Worm (Caenorhabditis elegans): ENCODE measurements around the gene rps-2.

The rps-2 gene

ce11 chrIV:7956643-7957317 lies 30.6 kb upstream of the rps-2 start, which contains the start of gene csr-1:
csr-1 (plus strand) TSS chrIV:7957267.
- TF ChIP-seq pha-4 (tag; optimal IDR thresholded peaks at IDR 0.05) (no peak), mab-5 (tag; optimal IDR thresholded peaks at IDR 0.05) (no peak), mls-2 (tag; optimal IDR thresholded peaks at IDR 0.05) (no peak), ceh-83 (GFP tag; optimal IDR thresholded peaks at IDR 0.05) (no peak), sem-2 (GFP tag; optimal IDR thresholded peaks at IDR 0.05) (no peak), nhr-237 (tag; optimal IDR thresholded peaks at IDR 0.05) (no peak), elt-1 (tag; optimal IDR thresholded peaks at IDR 0.05; ENCODE audit: borderline replicate concordance, insufficient read depth) (no peak), blmp-1 (tag; optimal IDR thresholded peaks at IDR 0.05) (no peak), cnd-1 (tag; optimal IDR thresholded peaks at IDR 0.05) (no peak), sptf-1 (tag; optimal IDR thresholded peaks at IDR 0.05) (no peak), nhr-12 (tag; optimal IDR thresholded peaks at IDR 0.05) (no peak), hlh-1 (tag; optimal IDR thresholded peaks at IDR 0.05) (no peak), ham-2 (GFP tag; optimal IDR thresholded peaks at IDR 0.05) (no peak), M03D4.4 (tag; optimal IDR thresholded peaks at IDR 0.05) (no peak)

DNA sequence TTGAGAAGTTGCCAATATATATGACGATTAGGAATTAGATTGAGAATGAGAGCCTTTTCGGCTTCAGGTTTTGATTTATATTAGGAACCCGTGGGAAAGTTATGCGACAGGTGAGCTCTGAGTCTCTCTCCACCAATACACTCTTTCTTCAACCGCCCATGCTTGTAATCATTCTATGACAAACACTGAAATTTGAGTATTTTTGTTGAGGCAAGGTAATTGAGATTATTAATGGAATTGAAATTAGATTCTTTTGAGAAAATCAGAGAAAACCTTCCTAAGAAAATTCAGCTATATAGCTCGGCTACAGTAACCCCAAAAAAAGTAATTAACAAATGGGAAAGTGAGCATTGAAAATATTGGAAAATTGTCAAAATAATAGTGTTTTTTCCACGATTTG lies 29.7 kb upstream of the rps-2 start, which contains the start of gene ceh-19:
ceh-19 (minus strand) TSS at position 101 of the 400 bp plus-strand sequence.
- TF ChIP-seq hlh-1 (tag; optimal IDR thresholded peaks at IDR 0.05) = no peak
- no peak for TF ChIP-seq nhr-237 (tag; optimal IDR thresholded peaks at IDR 0.05)
- TF ChIP-seq ceh-39 (tag; optimal IDR thresholded peaks at IDR 0.05) = no peak
- TF ChIP-seq unc-62 (GFP tag; optimal IDR thresholded peaks at IDR 0.05) = no peak
- TF ChIP-seq elt-3 (tag; optimal IDR thresholded peaks at IDR 0.05) = no peak
- TF ChIP-seq lin-13 (tag; optimal IDR thresholded peaks at IDR 0.05) = no peak
- no peak for TF ChIP-seq nhr-2 (tag; optimal IDR thresholded peaks at IDR 0.05)
- TF ChIP-seq nhr-76 (tag; optimal IDR thresholded peaks at IDR 0.05) = no peak
- no peak for TF ChIP-seq sptf-1 (tag; optimal IDR thresholded peaks at IDR 0.05)
- TF ChIP-seq mls-2 (tag; optimal IDR thresholded peaks at IDR 0.05) = no peak
- TF ChIP-seq tbx-8 (GFP tag; optimal IDR thresholded peaks at IDR 0.05) = no peak
- TF ChIP-seq elt-1 (tag; optimal IDR thresholded peaks at IDR 0.05; ENCODE audit: borderline replicate concordance, insufficient read depth) = no peak
- TF ChIP-seq unc-39 (tag; optimal IDR thresholded peaks at IDR 0.05) = no peak
- no peak for TF ChIP-seq pha-4 (tag; optimal IDR thresholded peaks at IDR 0.05)
- TF ChIP-seq blmp-1 (tag; optimal IDR thresholded peaks at IDR 0.05) = no peak
- no peak for TF ChIP-seq drap-1 (GFP tag; optimal IDR thresholded peaks at IDR 0.05)
- no peak for TF ChIP-seq bed-3 (GFP tag; optimal IDR thresholded peaks at IDR 0.05)
- no peak for TF ChIP-seq ces-1 (GFP tag; optimal IDR thresholded peaks at IDR 0.05)
- no peak for TF ChIP-seq ztf-11 (tag; optimal IDR thresholded peaks at IDR 0.05)
- TF ChIP-seq lsy-2 (tag; optimal IDR thresholded peaks at IDR 0.05) = no peak

ce11 chrIV:7954006-7954405 lies 27.8 kb upstream of the rps-2 start:
- TF ChIP-seq lsy-2 (tag; optimal IDR thresholded peaks at IDR 0.05) (no peak), ceh-39 (tag; optimal IDR thresholded peaks at IDR 0.05) (no peak), pha-4 (tag; optimal IDR thresholded peaks at IDR 0.05) (no peak)

DNA sequence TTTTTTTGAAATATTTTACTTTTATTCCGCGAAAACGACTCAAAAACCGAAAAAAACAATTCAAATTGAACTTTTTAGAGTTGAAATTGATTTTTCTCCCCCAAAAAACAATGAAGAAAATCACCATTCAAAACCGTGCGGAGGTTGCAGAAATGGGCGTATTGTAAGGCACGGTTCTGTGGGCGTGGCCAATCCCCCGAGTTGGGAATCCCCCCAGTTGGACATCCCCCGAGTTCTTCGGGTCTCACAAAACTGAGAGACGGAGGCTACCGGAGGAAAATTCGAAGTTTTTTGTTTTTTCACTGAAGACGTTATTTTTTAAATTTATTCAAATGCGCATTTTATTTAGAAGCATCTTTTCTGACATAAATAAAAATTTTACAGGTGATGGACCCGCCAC lies 22.1 kb upstream of the rps-2 start, which contains the start of gene mcm-3AP:
mcm-3AP (plus strand) TSS at position 383 of the 400 bp plus-strand sequence.
- TF ChIP-seq lsy-2 (tag; optimal IDR thresholded peaks at IDR 0.05) = peak; percentile 70

- TF ChIP-seq lin-13 (tag; optimal IDR thresholded peaks at IDR 0.05) (peak; percentile 50), mep-1 (tag; optimal IDR thresholded peaks at IDR 0.05) (peak; percentile 57), ces-1 (GFP tag; optimal IDR thresholded peaks at IDR 0.05) (peak; percentile 66), unc-120 (tag; optimal IDR thresholded peaks at IDR 0.05; ENCODE audit: poor library complexity, severe bottlenecking) (peak; percentile 84), mls-2 (tag; optimal IDR thresholded peaks at IDR 0.05) (peak; percentile 23), lsy-2 (tag; optimal IDR thresholded peaks at IDR 0.05) (peak; percentile 94), drap-1 (GFP tag; optimal IDR thresholded peaks at IDR 0.05) (peak; percentile 4), sptf-1 (tag; optimal IDR thresholded peaks at IDR 0.05) (peak; percentile 61), pha-4 (tag; optimal IDR thresholded peaks at IDR 0.05) (peak; percentile 6)
Measured at ce11 chrIV:7946899-7947499, 20.8 kb upstream of the rps-2 start, which contains the start of gene F20D12.12. F20D12.12 (plus strand) TSS chrIV:7947440.
